Worm (Caenorhabditis elegans) whole organism, L4 larva: ENCODE data around the gene pak-1.
A peak's percentile ranks its signal among the peaks of the same experiment; 100 is the strongest.

Experiments
- F37D6.2 ChIP-seq: sonication (generic microtip); optimal IDR thresholded peaks from 2 replicates; lab custom pipeline; 2016; ENCODE audit warnings: mild to moderate bottlenecking, missing genetic modification characterization, missing compliant biosample characterization
- F44E2.7 ChIP-seq: fragments of 200-800 bp; sonication (Bioruptor generic); IDR thresholded peaks from 2 replicates; pipeline ENCODE4 v2.1.2; 2022; ENCODE audit warnings: missing genetic modification characterization, missing compliant biosample characterization
- F49E8.2 ChIP-seq: sonication (generic microtip); optimal IDR thresholded peaks from 2 replicates; lab custom pipeline; 2016; ENCODE audit warnings: missing compliant biosample characterization, mild to moderate bottlenecking, missing genetic modification characterization, borderline replicate concordance
- T20F7.1 ChIP-seq: fragments of 200-800 bp; sonication (Bioruptor generic); optimal IDR thresholded peaks from 2 replicates; lab custom pipeline; 2018; ENCODE audit warnings: mild to moderate bottlenecking, missing genetic modification characterization, missing compliant biosample characterization
- T26A8.4 ChIP-seq: fragments of 200-800 bp; sonication (Bioruptor generic); IDR thresholded peaks from 2 replicates; pipeline ENCODE4 v1.3.6; 2022; ENCODE audit warnings: missing genetic modification characterization, missing compliant biosample characterization
- Y48G9A.11 ChIP-seq: fragments of 200-800 bp; sonication (Bioruptor generic); IDR thresholded peaks from 2 replicates; pipeline ENCODE4 v1.3.6; 2022; ENCODE audit warnings: missing genetic modification reagents, missing genetic modification characterization, missing compliant biosample characterization
- aha-1 ChIP-seq: fragments of 150-350 bp; peaks from one replicate; lab custom pipeline; 2014; ENCODE audit warnings: missing biosample characterization, missing genetic modification characterization
- ceh-28 ChIP-seq: fragments of 150-350 bp; optimal IDR thresholded peaks from 2 replicates; lab custom pipeline; 2014; ENCODE audit warnings: missing biosample characterization, missing genetic modification reagents, missing genetic modification characterization
- ceh-32 ChIP-seq: sonication (generic microtip); optimal IDR thresholded peaks from 2 replicates; lab custom pipeline; 2016; ENCODE audit warnings: mild to moderate bottlenecking, missing genetic modification characterization, missing compliant biosample characterization; ENCODE audit not compliant: poor library complexity
- daf-16 ChIP-seq, 3 experiments: sonication (generic microtip); optimal IDR thresholded peaks; 2 replicates each; lab custom pipeline; 2016 to 2017; ENCODE audit warnings: missing genetic modification characterization in 3 of 3, missing genetic modification reagents in 3 of 3, mild to moderate bottlenecking in 2 of 3, missing compliant biosample characterization in 2 of 3, missing biosample characterization in 1 of 3, moderate library complexity in 1 of 3
- dmd-6 ChIP-seq: fragments of 200-800 bp; sonication (Bioruptor generic); IDR thresholded peaks from 2 replicates; pipeline ENCODE4 v1.3.6; 2022; ENCODE audit warnings: missing genetic modification reagents, missing genetic modification characterization, missing compliant biosample characterization
- duxl-1 ChIP-seq: sonication (generic microtip); optimal IDR thresholded peaks from 2 replicates; lab custom pipeline; 2016; ENCODE audit warnings: mild to moderate bottlenecking, missing genetic modification characterization, moderate library complexity, missing compliant biosample characterization; ENCODE audit not compliant: poor library complexity
- dve-1 ChIP-seq: sonication (generic microtip); optimal IDR thresholded peaks from 2 replicates; lab custom pipeline; 2017; ENCODE audit warnings: antibody characterized with exemption, mild to moderate bottlenecking, missing genetic modification characterization, missing compliant biosample characterization; ENCODE audit not compliant: insufficient read depth
- fos-1 ChIP-seq: fragments of 150-350 bp; optimal IDR thresholded peaks from 2 replicates; lab custom pipeline; 2014; ENCODE audit warnings: missing biosample characterization, missing genetic modification characterization
- gei-8 ChIP-seq: fragments of 200-800 bp; sonication (Bioruptor generic); optimal IDR thresholded peaks from 2 replicates; lab custom pipeline; 2018; ENCODE audit warnings: mild to moderate bottlenecking, missing genetic modification characterization, missing compliant biosample characterization
- hif-1 ChIP-seq, 2 experiments: sonication (generic microtip); optimal IDR thresholded peaks; 2 replicates each; lab custom pipeline; 2016 to 2017; ENCODE audit warnings: missing compliant biosample characterization in 2 of 2, missing genetic modification characterization in 2 of 2, missing genetic modification reagents in 2 of 2, missing genotype in 2 of 2, mild to moderate bottlenecking in 1 of 2
- hlh-11 ChIP-seq: fragments of 200-800 bp; sonication (Bioruptor generic); optimal IDR thresholded peaks from 2 replicates; lab custom pipeline; 2018; ENCODE audit warnings: mild to moderate bottlenecking, missing genetic modification characterization, missing compliant biosample characterization
- jun-1 ChIP-seq: fragments of 150-350 bp; optimal IDR thresholded peaks from 2 replicates; lab custom pipeline; 2014; ENCODE audit warnings: missing biosample characterization, missing genetic modification reagents, missing genetic modification characterization
- lim-7 ChIP-seq: fragments of 200-800 bp; sonication (Bioruptor generic); IDR thresholded peaks from 2 replicates; pipeline ENCODE4 v1.3.6; 2022; ENCODE audit warnings: missing genetic modification characterization, missing compliant biosample characterization
- lin-1 ChIP-seq: fragments of 200-800 bp; sonication (Bioruptor generic); IDR thresholded peaks from 2 replicates; pipeline ENCODE4 v1.3.6; 2022; ENCODE audit warnings: missing genetic modification reagents, missing genetic modification characterization, missing compliant biosample characterization
- lin-38 ChIP-seq: fragments of 200-800 bp; sonication (Bioruptor generic); IDR thresholded peaks from 2 replicates; pipeline ENCODE4 v1.3.6; 2022; ENCODE audit warnings: missing genetic modification reagents, missing genetic modification characterization, missing compliant biosample characterization
- lir-3 ChIP-seq: sonication (generic microtip); optimal IDR thresholded peaks from 2 replicates; lab custom pipeline; 2016; ENCODE audit warnings: mild to moderate bottlenecking, missing genetic modification characterization, missing compliant biosample characterization
- lsy-2 ChIP-seq, 2 experiments: fragments of 150-350 bp in 1 of 2; sonication (generic microtip) in 1 of 2; optimal IDR thresholded peaks; 2 replicates each; lab custom pipeline; 2014 to 2017; ENCODE audit warnings: missing biosample characterization in 2 of 2, missing genetic modification characterization in 2 of 2
- mep-1 ChIP-seq: fragments of 150-350 bp; sonication (generic microtip); optimal IDR thresholded peaks from 3 replicates; lab custom pipeline; 2014; ENCODE audit warnings: missing biosample characterization, missing genetic modification characterization
- mes-2 ChIP-seq: sonication (generic microtip); optimal IDR thresholded peaks from 2 replicates; lab custom pipeline; 2016; ENCODE audit warnings: missing genotype, mild to moderate bottlenecking, missing genetic modification characterization, missing compliant biosample characterization; ENCODE audit not compliant: poor library complexity, severe bottlenecking
- nhr-102 ChIP-seq: sonication (generic microtip); optimal IDR thresholded peaks from 2 replicates; lab custom pipeline; 2016; ENCODE audit warnings: mild to moderate bottlenecking, missing genetic modification characterization, moderate library complexity, missing compliant biosample characterization
- nhr-237 ChIP-seq: sonication (generic microtip); optimal IDR thresholded peaks from 2 replicates; lab custom pipeline; 2017; ENCODE audit warnings: missing biosample characterization, missing genetic modification characterization
- nhr-28 ChIP-seq: fragments of 150-350 bp; optimal IDR thresholded peaks from 2 replicates; lab custom pipeline; 2014; ENCODE audit warnings: missing biosample characterization, missing genetic modification characterization
- nhr-48 ChIP-seq: sonication (generic microtip); optimal IDR thresholded peaks from 2 replicates; lab custom pipeline; 2016; ENCODE audit warnings: mild to moderate bottlenecking, missing genetic modification characterization, missing compliant biosample characterization
- nhr-6 ChIP-seq: fragments of 150-350 bp; optimal IDR thresholded peaks from 2 replicates; lab custom pipeline; 2014; ENCODE audit warnings: missing biosample characterization, missing genetic modification characterization
- nhr-77 ChIP-seq: fragments of 150-350 bp; optimal IDR thresholded peaks from 2 replicates; lab custom pipeline; 2014; ENCODE audit warnings: missing biosample characterization, missing genetic modification characterization
- pha-4 ChIP-seq, 2 experiments: fragments of 150-350 bp in 1 of 2; fragments of 200-800 bp in 1 of 2; sonication (Bioruptor generic) in 1 of 2; IDR thresholded peaks in 1 of 2; optimal IDR thresholded peaks in 1 of 2; 2 replicates each; pipeline versions ENCODE4 v1.3.6 to Lab custom; 2014 to 2022; ENCODE audit warnings: missing genetic modification characterization in 2 of 2, missing genetic modification reagents in 2 of 2, missing biosample characterization in 1 of 2, missing compliant biosample characterization in 1 of 2
- sdz-12 ChIP-seq: fragments of 200-800 bp; sonication (Bioruptor generic); optimal IDR thresholded peaks from 2 replicates; lab custom pipeline; 2018; ENCODE audit warnings: mild to moderate bottlenecking, missing genetic modification characterization, missing compliant biosample characterization
- set-16 ChIP-seq: fragments of 200-800 bp; sonication (Bioruptor generic); IDR thresholded peaks from 2 replicates; pipeline ENCODE4 v1.3.6; 2022; ENCODE audit warnings: missing genetic modification reagents, missing genetic modification characterization, missing compliant biosample characterization
- skn-1 ChIP-seq: fragments of 150-350 bp; optimal IDR thresholded peaks from 2 replicates; lab custom pipeline; 2014; ENCODE audit warnings: missing biosample characterization, missing genetic modification characterization
- spr-3 ChIP-seq: fragments of 200-800 bp; sonication (Bioruptor generic); optimal IDR thresholded peaks from 2 replicates; lab custom pipeline; 2018; ENCODE audit warnings: mild to moderate bottlenecking, missing genetic modification characterization, missing compliant biosample characterization
- vab-7 ChIP-seq: fragments of 200-800 bp; sonication (Bioruptor generic); IDR thresholded peaks from 2 replicates; pipeline ENCODE4 v1.3.6; 2022; ENCODE audit warnings: missing genetic modification reagents, missing genetic modification characterization, missing compliant biosample characterization
- zfp-3 ChIP-seq: fragments of 200-800 bp; sonication (Bioruptor generic); conservative IDR thresholded peaks from 2 replicates; pipeline ENCODE4 v1.3.6; 2022; ENCODE audit warnings: missing genetic modification reagents, missing genetic modification characterization, missing compliant biosample characterization
- zip-11 ChIP-seq: fragments of 200-800 bp; sonication (Bioruptor generic); IDR thresholded peaks from 2 replicates; pipeline ENCODE4 v1.3.6; 2022; ENCODE audit warnings: missing genetic modification characterization, missing compliant biosample characterization
- zip-2 ChIP-seq: fragments of 150-350 bp; optimal IDR thresholded peaks from 2 replicates; lab custom pipeline; 2014; ENCODE audit warnings: missing biosample characterization, missing genetic modification characterization
- ztf-7 ChIP-seq: fragments of 150-350 bp; optimal IDR thresholded peaks from 2 replicates; lab custom pipeline; 2014; ENCODE audit warnings: missing biosample characterization, missing genetic modification characterization

The pak-1 gene

DNA sequence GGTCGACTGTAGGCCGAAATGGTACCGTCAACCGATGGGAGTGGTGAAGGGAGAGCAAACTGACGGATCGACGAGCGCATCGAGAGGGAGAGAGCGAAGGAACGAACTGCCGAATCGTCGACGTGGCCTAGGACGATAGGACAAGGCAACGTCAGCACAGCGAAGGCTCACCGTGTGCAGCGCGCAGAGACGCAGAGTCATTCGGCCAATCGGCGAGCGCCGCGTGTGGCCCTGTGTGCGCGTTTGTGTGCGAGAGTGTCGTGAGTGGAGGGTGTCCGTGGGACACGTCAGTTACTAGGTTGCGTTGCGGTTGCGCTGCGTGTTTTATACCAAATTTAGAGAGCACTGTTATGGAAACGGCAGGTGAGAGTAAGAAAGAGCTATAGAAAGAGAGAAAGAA lies 43.6 kb upstream of the pak-1 start, which contains the start of gene hsp-3 (continued):
- TF ChIP-seq fos-1 (tag; lab: Kevin White, UChicago), result peak; percentile 29
- TF ChIP-seq T20F7.1 (GFP tag; lab: Kevin White, UChicago), result peak; percentile 90
- no peak for TF ChIP-seq skn-1 (tag; lab: Kevin White, UChicago)
- peak; percentile 32 for TF ChIP-seq nhr-237 (tag; lab: Kevin White, UChicago)
- peak; percentile 92 for TF ChIP-seq F37D6.2 (tag; lab: Kevin White, UChicago)
- peak; percentile 86 for TF ChIP-seq duxl-1 (tag; lab: Kevin White, UChicago)
- peak; percentile 89 for TF ChIP-seq nhr-77 (tag; lab: Kevin White, UChicago)
- peak; percentile 63 for TF ChIP-seq lir-3

DNA sequence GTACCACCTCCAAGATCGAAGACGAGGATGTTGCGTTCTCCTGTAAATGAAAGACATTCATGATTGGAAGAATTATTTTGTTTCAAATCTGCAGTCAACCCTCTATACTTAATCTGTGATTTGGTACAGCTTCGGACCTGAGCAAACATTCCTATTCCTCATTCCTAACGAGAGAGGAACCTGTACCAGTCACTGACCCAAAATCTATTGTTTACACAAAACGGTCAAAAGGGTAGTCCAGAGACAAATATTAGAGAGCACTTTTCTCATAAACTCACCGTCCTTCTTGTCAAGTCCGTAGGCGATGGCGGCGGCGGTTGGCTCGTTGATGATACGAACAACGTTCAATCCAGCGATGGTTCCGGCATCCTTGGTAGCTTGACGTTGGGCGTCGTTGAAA lies 42.4 kb upstream of the pak-1 start:
- TF ChIP-seq daf-16 (GFP tag; optimal IDR thresholded peaks at IDR 0.05; lab: Kevin White, UChicago), result no peak
- peak; percentile 7 for TF ChIP-seq daf-16 (tag; optimal IDR thresholded peaks at IDR 0.05; lab: Kevin White, UChicago)
- TF ChIP-seq aha-1 (tag; lab: Kevin White, UChicago), result peak; percentile 95
- TF ChIP-seq zip-2 (tag; lab: Kevin White, UChicago), result no peak
- TF ChIP-seq zip-11 (GFP tag; lab: Robert Waterston, UW), result no peak
- TF ChIP-seq, all 104 proteins: peak for 2

DNA sequence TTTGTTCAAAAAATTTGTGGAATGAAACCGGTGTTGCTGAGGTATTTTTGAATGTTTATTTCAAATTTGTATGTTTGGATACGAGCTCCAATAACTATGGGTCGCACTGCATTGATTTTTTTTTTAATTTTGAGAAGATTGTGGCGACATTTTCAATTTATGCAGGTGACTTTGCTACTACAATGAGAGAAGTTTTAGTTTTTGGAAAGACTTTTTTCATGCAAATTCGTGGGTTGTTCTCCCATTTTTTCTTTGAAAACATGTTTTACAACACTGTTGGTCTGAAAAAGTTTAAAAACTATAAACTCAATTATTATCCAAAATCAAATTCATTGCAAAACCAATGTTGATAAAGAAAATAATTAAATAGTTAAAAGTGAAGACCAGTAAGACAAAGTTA lies 40.3 kb upstream of the pak-1 start:
- TF ChIP-seq nhr-237 (tag; lab: Kevin White, UChicago), result peak; percentile 50
- TF ChIP-seq F44E2.7, result no peak
- no peak for TF ChIP-seq F49E8.2 (tag; lab: Kevin White, UChicago)
- peak; percentile 59 for TF ChIP-seq mes-2 (tag; lab: Kevin White, UChicago)
- peak; percentile 71 for TF ChIP-seq duxl-1 (tag; lab: Kevin White, UChicago)
- TF ChIP-seq nhr-48 (tag; lab: Kevin White, UChicago), result peak; percentile 21
- peak; percentile 13 for TF ChIP-seq T20F7.1 (GFP tag; lab: Kevin White, UChicago)
- peak; percentile 21 for TF ChIP-seq nhr-28 (tag; lab: Kevin White, UChicago)
- no peak for TF ChIP-seq set-16 (GFP tag; lab: Robert Waterston, UW)
- TF ChIP-seq ztf-7 (tag; lab: Kevin White, UChicago), result no peak
- no peak for TF ChIP-seq sdz-12 (GFP tag; lab: Kevin White, UChicago)
- TF ChIP-seq Y48G9A.11, result no peak
- TF ChIP-seq aha-1 (tag; lab: Kevin White, UChicago), result peak; percentile 45
- peak; percentile 45 for TF ChIP-seq nhr-77 (tag; lab: Kevin White, UChicago)
- peak; percentile 76 for TF ChIP-seq nhr-102 (tag; lab: Kevin White, UChicago)
- peak; percentile 26 for TF ChIP-seq dmd-6 (GFP tag; lab: Robert Waterston, UW)
- 0 out of 2 replicates have a peak, but pooled peaks have one; percentile 79 for TF ChIP-seq T26A8.4 (GFP tag; lab: Robert Waterston, UW)
- 0 out of 2 replicates have a peak, but pooled peaks have one; percentile 25 for TF ChIP-seq vab-7 (GFP tag; lab: Robert Waterston, UW)
- no peak for TF ChIP-seq gei-8 (GFP tag; lab: Kevin White, UChicago)
- 0 out of 2 replicates have a peak, but pooled peaks have one; percentile 30 for TF ChIP-seq lim-7 (GFP tag; lab: Robert Waterston, UW)
- TF ChIP-seq daf-16 (GFP tag; optimal IDR thresholded peaks at IDR 0.05; lab: Kevin White, UChicago), result no peak
- TF ChIP-seq daf-16 (tag; optimal IDR thresholded peaks at IDR 0.05; lab: Kevin White, UChicago), result peak; percentile 16
- TF ChIP-seq spr-3 (GFP tag; lab: Kevin White, UChicago), result no peak
- peak; percentile 61; the same call in 1 of the 2 replicates for TF ChIP-seq zfp-3 (GFP tag; lab: Robert Waterston, UW)
- peak; percentile 87 for TF ChIP-seq mep-1 (tag; lab: Kevin White, UChicago)
- no peak for TF ChIP-seq ceh-32
- peak; percentile 59; the same call in 1 of the 2 replicates for TF ChIP-seq pha-4 (GFP tag; IDR thresholded peaks at IDR 0.05; lab: Robert Waterston, UW)
- TF ChIP-seq pha-4 (tag; optimal IDR thresholded peaks at IDR 0.05; lab: Kevin White, UChicago), result no peak
- TF ChIP-seq hlh-11 (tag; lab: Kevin White, UChicago), result peak; percentile 47
- TF ChIP-seq hif-1 (tag; optimal IDR thresholded peaks at IDR 0.05; lab: Kevin White, UChicago), result no peak
- no peak for TF ChIP-seq ceh-28
- peak in 1 of 2 experiments; percentile 50 for TF ChIP-seq lsy-2 (tag; optimal IDR thresholded peaks at IDR 0.05; lab: Kevin White, UChicago)
- TF ChIP-seq nhr-6 (tag; lab: Kevin White, UChicago), result no peak
- TF ChIP-seq skn-1 (tag; lab: Kevin White, UChicago), result no peak
- TF ChIP-seq jun-1 (tag; lab: Kevin White, UChicago), result no peak
- TF ChIP-seq lin-38, result peak; percentile 38
- peak; percentile 75 for TF ChIP-seq dve-1
- 0 out of 2 replicates have a peak, but pooled peaks have one; percentile 16 for TF ChIP-seq lin-1 (GFP tag; lab: Robert Waterston, UW)
- TF ChIP-seq, all 104 proteins: peak for 22
